Worm (Caenorhabditis elegans) whole organism, L1 larva: Measurements from ENCODE around the gene C07A4.3.

ENCODE experiments used
- C16A3.4 ChIP-seq: fragments of 150-350 bp; optimal IDR thresholded peaks from 2 replicates; lab custom pipeline; 2014; ENCODE audit warnings: missing biosample characterization, missing genetic modification characterization
- C34B4.2 ChIP-seq: sonication (generic microtip); optimal IDR thresholded peaks from 2 replicates; lab custom pipeline; 2017; ENCODE audit warnings: mild to moderate bottlenecking, missing genetic modification characterization, missing compliant biosample characterization
- Y116A8C.19 ChIP-seq: sonication (generic microtip); optimal IDR thresholded peaks from 2 replicates; lab custom pipeline; 2016; ENCODE audit warnings: missing compliant biosample characterization, missing genetic modification characterization, borderline replicate concordance
- aha-1 ChIP-seq: fragments of 150-350 bp; optimal IDR thresholded peaks from 2 replicates; lab custom pipeline; 2014; ENCODE audit warnings: missing biosample characterization, missing genetic modification characterization
- aly-2 ChIP-seq: fragments of 150-350 bp; optimal IDR thresholded peaks from 2 replicates; lab custom pipeline; 2014; ENCODE audit warnings: missing biosample characterization, missing genetic modification characterization
- ama-1 ChIP-seq: fragments of 150-350 bp; optimal IDR thresholded peaks from 2 replicates; lab custom pipeline; 2014
- blmp-1 ChIP-seq: fragments of 150-350 bp; optimal IDR thresholded peaks from 2 replicates; lab custom pipeline; 2014; ENCODE audit warnings: missing biosample characterization, missing genetic modification characterization
- dsc-1 ChIP-seq: sonication (generic microtip); optimal IDR thresholded peaks from 2 replicates; lab custom pipeline; 2016; ENCODE audit warnings: mild to moderate bottlenecking, missing genetic modification characterization, missing compliant biosample characterization
- efl-1 ChIP-seq, 4 experiments: fragments of 150-350 bp; optimal IDR thresholded peaks in 3 of 4; peaks in 1 of 4; 1 replicate in 1 of 4; 2 replicates in 3 of 4; lab custom pipeline; 2014; ENCODE audit warnings: missing biosample characterization in 2 of 4, missing genetic modification characterization in 2 of 4, missing genetic modification reagents in 2 of 4
- efl-3 ChIP-seq: fragments of 200-800 bp; sonication (Bioruptor generic); optimal IDR thresholded peaks from 2 replicates; lab custom pipeline; 2018; ENCODE audit warnings: mild to moderate bottlenecking, missing genetic modification characterization, missing compliant biosample characterization
- egl-13 ChIP-seq: sonication (generic microtip); optimal IDR thresholded peaks from 2 replicates; lab custom pipeline; 2016; ENCODE audit warnings: missing genotype, missing genetic modification reagents, missing genetic modification characterization, missing compliant biosample characterization
- egl-27 ChIP-seq, 2 experiments: fragments of 150-350 bp in 1 of 2; sonication (generic microtip); optimal IDR thresholded peaks; 3 replicates each; lab custom pipeline; 2017 to 2018; ENCODE audit warnings: missing biosample characterization in 2 of 2, missing genetic modification characterization in 2 of 2, missing genetic modification reagents in 2 of 2
- elt-2 ChIP-seq: sonication (generic microtip); optimal IDR thresholded peaks from 2 replicates; lab custom pipeline; 2016; ENCODE audit warnings: missing genetic modification characterization, mild to moderate bottlenecking, inconsistent platforms, missing compliant biosample characterization, missing genetic modification reagents
- elt-3 ChIP-seq, 6 experiments: fragments of 150-350 bp in 1 of 6; sonication (generic microtip); optimal IDR thresholded peaks; 2 replicates each; lab custom pipeline; 2017 to 2018; ENCODE audit warnings: missing biosample characterization in 6 of 6, missing genetic modification characterization in 6 of 6, inconsistent platforms in 1 of 6
- ets-5 ChIP-seq: fragments of 200-800 bp; sonication (Bioruptor generic); IDR thresholded peaks from 2 replicates; pipeline ENCODE4 v1.3.6; 2022; ENCODE audit warnings: missing genetic modification characterization, missing compliant biosample characterization
- fkh-10 ChIP-seq: sonication (generic microtip); optimal IDR thresholded peaks from 2 replicates; lab custom pipeline; 2017; ENCODE audit warnings: missing biosample characterization, missing genetic modification reagents, missing genetic modification characterization
- fkh-8 ChIP-seq: sonication (generic microtip); optimal IDR thresholded peaks from 2 replicates; lab custom pipeline; 2016; ENCODE audit warnings: mild to moderate bottlenecking, missing genetic modification characterization, missing compliant biosample characterization
- fos-1 ChIP-seq: fragments of 150-350 bp; optimal IDR thresholded peaks from 2 replicates; lab custom pipeline; 2014; ENCODE audit warnings: missing biosample characterization, missing genetic modification characterization
- grh-1 ChIP-seq: fragments of 200-800 bp; sonication (Bioruptor generic); IDR thresholded peaks from 2 replicates; pipeline ENCODE4 v1.3.6; 2022; ENCODE audit warnings: missing genetic modification reagents, missing genetic modification characterization, missing compliant biosample characterization
- hlh-17 ChIP-seq: fragments of 200-800 bp; sonication (Bioruptor generic); optimal IDR thresholded peaks from 2 replicates; lab custom pipeline; 2018; ENCODE audit warnings: missing genetic modification characterization, mild to moderate bottlenecking, missing compliant biosample characterization, moderate library complexity, borderline replicate concordance
- jun-1 ChIP-seq: fragments of 150-350 bp; optimal IDR thresholded peaks from 2 replicates; lab custom pipeline; 2014; ENCODE audit warnings: missing biosample characterization, missing genetic modification reagents, missing genetic modification characterization
- lin-13 ChIP-seq: fragments of 150-350 bp; optimal IDR thresholded peaks from 2 replicates; lab custom pipeline; 2014; ENCODE audit warnings: missing biosample characterization, missing genetic modification reagents, missing genetic modification characterization
- lin-14 ChIP-seq: fragments of 200-800 bp; sonication (Bioruptor generic); optimal IDR thresholded peaks from 2 replicates; lab custom pipeline; 2018; ENCODE audit warnings: mild to moderate bottlenecking, missing genetic modification characterization, moderate library complexity, missing compliant biosample characterization
- lin-35 ChIP-seq, 2 experiments: fragments of 150-350 bp; optimal IDR thresholded peaks; 2 replicates each; lab custom pipeline; 2014; ENCODE audit warnings: missing biosample characterization in 2 of 2, missing genetic modification characterization in 2 of 2, missing genetic modification reagents in 2 of 2
- lin-39 ChIP-seq: fragments of 150-350 bp; optimal IDR thresholded peaks from 2 replicates; lab custom pipeline; 2014; ENCODE audit warnings: missing biosample characterization, missing genetic modification reagents, missing genetic modification characterization
- lsy-2 ChIP-seq, 2 experiments: fragments of 150-350 bp; optimal IDR thresholded peaks; 2 replicates each; lab custom pipeline; 2014; ENCODE audit warnings: missing biosample characterization in 2 of 2, missing genetic modification characterization in 2 of 2
- mab-9 ChIP-seq: fragments of 200-800 bp; sonication (Bioruptor generic); IDR thresholded peaks from 2 replicates; pipeline ENCODE4 v1.3.6; 2022; ENCODE audit warnings: missing genetic modification reagents, missing genetic modification characterization, missing compliant biosample characterization
- nhr-20 ChIP-seq: sonication (generic microtip); optimal IDR thresholded peaks from 2 replicates; lab custom pipeline; 2016; ENCODE audit warnings: mild to moderate bottlenecking, missing genetic modification characterization, missing compliant biosample characterization
- nhr-71 ChIP-seq: sonication (generic microtip); optimal IDR thresholded peaks from 2 replicates; lab custom pipeline; 2016; ENCODE audit warnings: mild to moderate bottlenecking, missing genetic modification characterization, moderate library complexity, missing compliant biosample characterization
- pag-3 ChIP-seq: sonication (generic microtip); optimal IDR thresholded peaks from 2 replicates; lab custom pipeline; 2017; ENCODE audit warnings: missing genetic modification characterization, mild to moderate bottlenecking, missing compliant biosample characterization, antibody characterized with exemption, borderline replicate concordance; ENCODE audit not compliant: insufficient read depth
- rnt-1 ChIP-seq: sonication (generic microtip); optimal IDR thresholded peaks from 2 replicates; lab custom pipeline; 2016; ENCODE audit warnings: mild to moderate bottlenecking, missing genetic modification characterization, moderate library complexity, missing compliant biosample characterization
- snpc-4 ChIP-seq: fragments of 150-350 bp; optimal IDR thresholded peaks from 2 replicates; lab custom pipeline; 2014; ENCODE audit warnings: missing biosample characterization, missing genetic modification characterization
- snu-23 ChIP-seq: sonication (generic microtip); optimal IDR thresholded peaks from 2 replicates; lab custom pipeline; 2016; ENCODE audit warnings: missing genetic modification characterization, missing compliant biosample characterization
- swsn-7 ChIP-seq: sonication (generic microtip); optimal IDR thresholded peaks from 2 replicates; lab custom pipeline; 2016; ENCODE audit warnings: missing genetic modification characterization, missing compliant biosample characterization
- tbx-2 ChIP-seq: sonication (generic microtip); optimal IDR thresholded peaks from 2 replicates; lab custom pipeline; 2016; ENCODE audit warnings: missing genetic modification characterization, missing compliant biosample characterization
- tlp-1 ChIP-seq: fragments of 150-350 bp; optimal IDR thresholded peaks from 2 replicates; lab custom pipeline; 2014; ENCODE audit warnings: missing biosample characterization, missing genetic modification characterization
- unc-86 ChIP-seq: sonication (generic microtip); optimal IDR thresholded peaks from 2 replicates; lab custom pipeline; 2016; ENCODE audit warnings: missing genetic modification characterization, missing compliant biosample characterization
- unc-98 ChIP-seq: fragments of 200-800 bp; sonication (Bioruptor generic); IDR thresholded peaks from 2 replicates; pipeline ENCODE4 v1.3.6; 2022; ENCODE audit warnings: missing genetic modification characterization, missing compliant biosample characterization
- vab-15 ChIP-seq: sonication (generic microtip); optimal IDR thresholded peaks from 2 replicates; lab custom pipeline; 2017; ENCODE audit warnings: missing genotype, mild to moderate bottlenecking, missing genetic modification characterization, missing compliant biosample characterization
- zag-1 ChIP-seq: fragments of 150-350 bp; optimal IDR thresholded peaks from 2 replicates; lab custom pipeline; 2014; ENCODE audit warnings: missing biosample characterization, missing genetic modification characterization
- ztf-11 ChIP-seq, 2 experiments: sonication (generic microtip); optimal IDR thresholded peaks; 2 replicates each; lab custom pipeline; 2016 to 2017; ENCODE audit warnings: missing genetic modification characterization in 2 of 2, missing biosample characterization in 1 of 2, missing compliant biosample characterization in 1 of 2

The C07A4.3 gene

DNA sequence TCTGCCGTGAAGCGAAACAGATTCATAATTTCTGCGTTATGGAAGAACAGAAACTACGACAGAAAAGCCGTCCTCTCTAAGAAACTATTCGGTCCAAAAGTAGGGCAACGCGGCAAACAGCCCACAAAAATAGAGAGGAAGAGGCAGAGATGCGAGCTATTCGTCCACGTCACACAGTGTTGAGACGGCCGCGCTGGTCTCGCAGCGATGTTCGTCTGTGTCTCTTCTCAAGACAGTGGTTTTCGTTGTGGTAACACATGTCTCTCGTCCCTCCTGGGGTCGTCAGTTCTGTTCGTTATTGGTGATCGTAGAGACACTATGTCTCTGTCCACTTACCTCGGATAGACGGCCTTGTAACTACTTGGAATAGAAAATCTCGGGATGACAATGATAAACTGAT, 16.1 kb upstream of the C07A4.3 start, which contains the start of gene erd-2.1 (continued):
- TF ChIP-seq mab-9 (GFP tag; lab: Robert Waterston, UW), result no peak
- no peak for TF ChIP-seq snpc-4 (tag; lab: Kevin White, UChicago)
- TF ChIP-seq lsy-2 (tag; optimal IDR thresholded peaks at IDR 0.05; lab: Kevin White, UChicago), result peak; percentile 48 to 69
- peak; percentile 28 for TF ChIP-seq fkh-8 (tag; lab: Kevin White, UChicago)
- peak; percentile 78 for TF ChIP-seq nhr-71 (tag; lab: Kevin White, UChicago)
- TF ChIP-seq lin-14 (GFP tag; lab: Kevin White, UChicago), result peak; percentile 91
- TF ChIP-seq swsn-7 (tag; lab: Kevin White, UChicago), result peak; percentile 57
- TF ChIP-seq efl-3, result no peak
- TF ChIP-seq efl-1 (optimal IDR thresholded peaks at IDR 0.05; lab: Kevin White, UChicago), result peak; percentile 22 to 57
- peak in 1 of 2 experiments; percentile 48 for TF ChIP-seq efl-1 (GFP tag; optimal IDR thresholded peaks at IDR 0.05 in 1 of 2; lab: Kevin White, UChicago)
- TF ChIP-seq rnt-1, result peak; percentile 82
- no peak for TF ChIP-seq ets-5 (GFP tag; lab: Robert Waterston, UW)
- peak in 2 of 6 experiments; percentile 31 to 60 for TF ChIP-seq elt-3 (tag; optimal IDR thresholded peaks at IDR 0.05; lab: Kevin White, UChicago)
- no peak for TF ChIP-seq unc-86 (tag; lab: Kevin White, UChicago)
- TF ChIP-seq elt-2, result no peak
- no peak for TF ChIP-seq egl-13 (tag; lab: Kevin White, UChicago)
- peak; percentile 37 to 69 for TF ChIP-seq lin-35 (GFP tag; optimal IDR thresholded peaks at IDR 0.05; lab: Kevin White, UChicago)
- TF ChIP-seq nhr-20 (tag; lab: Kevin White, UChicago), result peak; percentile 75
- TF ChIP-seq C16A3.4 (tag; lab: Kevin White, UChicago), result peak; percentile 59
- TF ChIP-seq jun-1 (tag; lab: Kevin White, UChicago), result no peak
- no peak for TF ChIP-seq ztf-11 (tag; optimal IDR thresholded peaks at IDR 0.05; lab: Kevin White, UChicago)

DNA sequence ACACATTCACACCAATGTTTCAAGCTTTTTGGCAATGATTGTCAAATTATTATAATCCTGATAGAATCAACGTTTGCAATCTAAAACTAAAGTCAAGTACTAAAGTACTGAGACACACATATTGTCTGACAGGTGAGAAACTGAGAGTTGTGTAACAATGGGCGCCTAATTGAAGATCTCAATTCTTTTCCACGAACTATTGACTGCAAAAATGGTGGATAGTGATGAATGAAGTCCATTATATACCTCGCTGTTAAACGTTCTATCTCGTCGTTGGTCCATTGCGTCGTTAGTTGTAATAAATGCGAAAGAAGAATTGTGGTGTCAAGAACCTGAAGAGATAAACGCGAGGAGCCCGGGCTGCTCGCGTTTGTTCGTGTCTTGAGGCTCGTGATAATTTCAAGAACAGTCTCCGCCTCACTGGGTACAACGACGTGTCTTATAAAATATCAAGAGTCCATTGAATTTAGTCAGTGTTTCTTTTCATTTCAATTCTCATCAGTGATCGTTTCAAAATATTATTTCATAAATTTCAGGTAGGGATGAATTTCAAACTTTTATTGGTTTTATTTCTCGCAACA, 14.6 kb upstream of the C07A4.3 start, which contains the start of gene F09B9.4:
F09B9.4 (plus strand) TSS at position 531 of the 581 bp plus-strand sequence.
- TF ChIP-seq Y116A8C.19 (tag; lab: Kevin White, UChicago), result no peak
- no peak for TF ChIP-seq unc-98 (GFP tag; lab: Robert Waterston, UW)
- peak; percentile 65 for TF ChIP-seq rnt-1
- TF ChIP-seq nhr-71 (tag; lab: Kevin White, UChicago), result peak; percentile 23
- no peak for TF ChIP-seq fkh-10
- TF ChIP-seq grh-1 (GFP tag; lab: Robert Waterston, UW), result no peak
- TF ChIP-seq fos-1 (tag; lab: Kevin White, UChicago), result no peak
- peak; percentile 59 for TF ChIP-seq lin-14 (GFP tag; lab: Kevin White, UChicago)
- TF ChIP-seq lin-39 (tag; lab: Kevin White, UChicago), result peak; percentile 10
- TF ChIP-seq aly-2 (tag; lab: Kevin White, UChicago), result no peak
- no peak for TF ChIP-seq fkh-8 (tag; lab: Kevin White, UChicago)
- no peak for TF ChIP-seq ama-1 (lab: Kevin White, UChicago)
- no peak for TF ChIP-seq nhr-20 (tag; lab: Kevin White, UChicago)

- TF ChIP-seq hlh-17 (GFP tag; lab: Kevin White, UChicago) (no peak), egl-27 (tag; optimal IDR thresholded peaks at IDR 0.05; lab: Kevin White, UChicago) (no peak), lin-13 (no peak), snu-23 (GFP tag; lab: Kevin White, UChicago) (no peak), tbx-2 (no peak), lsy-2 (tag; optimal IDR thresholded peaks at IDR 0.05; lab: Kevin White, UChicago) (no peak), fkh-10 (no peak), zag-1 (tag; lab: Kevin White, UChicago) (no peak), vab-15 (tag; lab: Kevin White, UChicago) (no peak), grh-1 (GFP tag; lab: Robert Waterston, UW) (no peak), aha-1 (tag; lab: Kevin White, UChicago) (no peak), C34B4.2 (tag; lab: Kevin White, UChicago) (no peak), dsc-1 (tag; lab: Kevin White, UChicago) (no peak), pag-3 (no peak), egl-13 (tag; lab: Kevin White, UChicago) (no peak), aly-2 (tag; lab: Kevin White, UChicago) (no peak), tlp-1 (tag; lab: Kevin White, UChicago) (no peak), efl-3 (no peak), blmp-1 (tag; lab: Kevin White, UChicago) (no peak)
- TF ChIP-seq, all 84 proteins: peak for 0
These were observed 12.3 kb upstream of the C07A4.3 start for ce11 chrX:10162476-10162875.
